Worm (Caenorhabditis elegans): ENCODE measurements around the gene D2007.1.
A peak's percentile ranks its signal among the peaks of the same experiment; 100 is the strongest.

The D2007.1 gene

ce11 chrIII:8115877-8116276 lies 39.4 kb upstream of the D2007.1 start:
- TF ChIP-seq madf-10 (tag; optimal IDR thresholded peaks at IDR 0.05) (no peak), let-607 (tag; optimal IDR thresholded peaks at IDR 0.05) (no peak), zfh-2 (GFP tag; conservative IDR thresholded peaks at IDR 0.05) (peak; percentile 59), aptf-2 (GFP tag; conservative IDR thresholded peaks at IDR 0.05) (no peak), efl-1 (GFP tag; optimal IDR thresholded peaks at IDR 0.05) (no peak), dpff-1 (tag; optimal IDR thresholded peaks at IDR 0.05) (no peak), nfyb-1 (GFP tag; IDR thresholded peaks at IDR 0.05) (no peak), mel-28 (tag; optimal IDR thresholded peaks at IDR 0.05; ENCODE audit: borderline replicate concordance) (no peak), ekl-4 (GFP tag; IDR thresholded peaks at IDR 0.05) (no peak)

DNA sequence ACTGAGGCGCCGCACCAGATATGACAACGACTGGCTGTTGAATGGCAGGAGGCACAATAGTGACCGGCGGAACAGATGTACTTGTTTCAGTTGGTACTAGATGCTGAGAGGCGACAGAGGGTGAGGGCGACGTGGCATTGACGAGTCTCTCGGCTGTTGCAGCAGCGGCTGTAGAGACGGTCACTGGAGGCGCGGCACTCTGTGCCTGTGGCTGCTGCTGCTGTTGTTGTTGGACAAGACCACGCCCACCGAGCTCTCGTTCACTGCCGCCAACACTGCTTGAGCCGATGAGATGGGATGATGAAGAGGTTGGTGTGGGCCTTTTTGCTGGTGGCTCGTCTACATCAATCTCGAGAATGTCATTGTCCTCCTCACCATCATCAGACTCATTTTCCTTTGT lies 38.1 kb upstream of the D2007.1 start:
- no peak for TF ChIP-seq ztf-22 (GFP tag; optimal IDR thresholded peaks at IDR 0.05)
- no peak for TF ChIP-seq lin-40 (tag; optimal IDR thresholded peaks at IDR 0.05)
- no peak for TF ChIP-seq tbx-9 (tag; optimal IDR thresholded peaks at IDR 0.05; ENCODE audit: borderline replicate concordance)
- no peak for TF ChIP-seq lsl-1 (GFP tag; optimal IDR thresholded peaks at IDR 0.05)
- peak; percentile 54 for TF ChIP-seq egrh-3 (GFP tag; IDR thresholded peaks at IDR 0.05)
- TF ChIP-seq hlh-12 (tag; optimal IDR thresholded peaks at IDR 0.05) = no peak
- TF ChIP-seq zfh-2 (GFP tag; conservative IDR thresholded peaks at IDR 0.05) = peak; percentile 85

- TF ChIP-seq zim-3 (tag; optimal IDR thresholded peaks at IDR 0.05) = no peak
- no peak for TF ChIP-seq F10E7.11 (tag; optimal IDR thresholded peaks at IDR 0.05)
- no peak for TF ChIP-seq athp-1 (tag; optimal IDR thresholded peaks at IDR 0.05)
- no peak for TF ChIP-seq cebp-2 (GFP tag; IDR thresholded peaks at IDR 0.05)
- TF ChIP-seq tbx-9 (tag; optimal IDR thresholded peaks at IDR 0.05; ENCODE audit: borderline replicate concordance) = no peak
- no peak for TF ChIP-seq egrh-3 (GFP tag; IDR thresholded peaks at IDR 0.05)
- no peak for TF ChIP-seq hmg-20 (GFP tag; IDR thresholded peaks at IDR 0.05)
- TF ChIP-seq nhr-80 (tag; optimal IDR thresholded peaks at IDR 0.05) = no peak
- TF ChIP-seq B0336.3 (GFP tag; IDR thresholded peaks at IDR 0.05) = no peak
- TF ChIP-seq attf-6 (GFP tag; IDR thresholded peaks at IDR 0.05) = no peak
- TF ChIP-seq lin-26 (GFP tag; IDR thresholded peaks at IDR 0.05) = no peak
- TF ChIP-seq hsf-1 (GFP tag; IDR thresholded peaks at IDR 0.05) = no peak
- TF ChIP-seq pbrm-1 (GFP tag; IDR thresholded peaks at IDR 0.05) = no peak
Observed at ce11 chrIII:8121132-8121531, 34.1 kb upstream of the D2007.1 start, which contains the start of gene gei-8. Gene gei-8 (minus strand): TSS chrIII:8121232.

DNA sequence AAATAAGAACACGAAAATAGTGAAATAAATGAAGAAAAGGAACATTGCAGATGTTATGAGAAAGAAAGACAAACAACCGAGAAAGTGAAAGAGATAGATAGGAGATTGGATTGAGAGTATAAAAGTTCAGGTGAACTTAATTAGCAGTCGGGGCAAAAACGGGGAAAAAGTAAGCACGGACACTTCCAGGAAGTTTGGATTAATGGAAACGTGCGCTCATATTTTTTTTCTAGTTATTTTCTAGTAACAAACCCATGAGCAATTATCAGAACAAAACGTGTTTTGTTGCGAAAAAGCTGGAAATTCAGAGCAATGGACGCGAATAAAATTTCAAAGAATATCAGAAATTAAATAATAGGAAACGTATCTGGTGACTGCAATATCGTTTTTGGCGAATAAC lies 33.3 kb upstream of the D2007.1 start:
- TF ChIP-seq dox-1 (GFP tag; IDR thresholded peaks at IDR 0.05) = no peak
- no peak for TF ChIP-seq K12H6.12 (tag; optimal IDR thresholded peaks at IDR 0.05)
- no peak for TF ChIP-seq snpc-4 (GFP tag; optimal IDR thresholded peaks at IDR 0.05)
- no peak for TF ChIP-seq snpc-4 (tag; optimal IDR thresholded peaks at IDR 0.05)
- no peak for TF ChIP-seq C06A6.2 (GFP tag; conservative IDR thresholded peaks at IDR 0.05)
- TF ChIP-seq tlf-1 (GFP tag; optimal IDR thresholded peaks at IDR 0.05) = no peak
- TF ChIP-seq ceh-100 (GFP tag; IDR thresholded peaks at IDR 0.05) = no peak
- TF ChIP-seq unc-62 (GFP tag; optimal IDR thresholded peaks at IDR 0.05) = no peak
- TF ChIP-seq him-1 (tag; optimal IDR thresholded peaks at IDR 0.05) = no peak
- TF ChIP-seq die-1 (tag; optimal IDR thresholded peaks at IDR 0.05) = no peak
- no peak for TF ChIP-seq ceh-79 (tag; optimal IDR thresholded peaks at IDR 0.05)
- no peak for TF ChIP-seq dpl-1 (GFP tag; optimal IDR thresholded peaks at IDR 0.05)
- no peak for TF ChIP-seq F57C9.4 (tag; optimal IDR thresholded peaks at IDR 0.05)
- TF ChIP-seq F57A8.1 (GFP tag; optimal IDR thresholded peaks at IDR 0.05) = no peak
- TF ChIP-seq mel-28 (tag; optimal IDR thresholded peaks at IDR 0.05; ENCODE audit: borderline replicate concordance) = no peak
- no peak for TF ChIP-seq attf-5 (GFP tag; optimal IDR thresholded peaks at IDR 0.05)
- TF ChIP-seq ztf-26 (tag; optimal IDR thresholded peaks at IDR 0.05) = no peak
- TF ChIP-seq egl-18 (GFP tag; IDR thresholded peaks at IDR 0.05) = no peak
- TF ChIP-seq madf-8 (GFP tag; conservative IDR thresholded peaks at IDR 0.05) = no peak
- TF ChIP-seq lir-1 (GFP tag; conservative IDR thresholded peaks at IDR 0.05) = no peak
